Fruit fly (Drosophila melanogaster) whole organism, embryonic: ENCODE measurements around the gene brat.

ENCODE experiments used
- Blimp-1 ChIP-seq: fragments of 200-800 bp; sonication (Bioruptor generic); optimal IDR thresholded peaks from 3 replicates; lab custom pipeline; 2018; ENCODE audit warnings: missing biosample characterization, missing genetic modification characterization, mild to moderate bottlenecking, moderate library complexity, missing genetic modification reagents
- CG11398 ChIP-seq: fragments of 200-800 bp; sonication (Bioruptor generic); optimal IDR thresholded peaks from 2 replicates; lab custom pipeline; 2016; ENCODE audit warnings: missing biosample characterization, missing genetic modification characterization
- CG11695 ChIP-seq: fragments of 200-800 bp; sonication (Bioruptor generic); IDR thresholded peaks from 3 replicates; pipeline ENCODE4 v1.3.6; 2022; ENCODE audit warnings: missing biosample characterization, missing genetic modification characterization
- CG12155 ChIP-seq: fragments of 200-800 bp; sonication (Bioruptor generic); optimal IDR thresholded peaks from 3 replicates; lab custom pipeline; 2016; ENCODE audit warnings: missing biosample characterization, missing genetic modification characterization
- CG12942 ChIP-seq: fragments of 200-800 bp; sonication (Bioruptor generic); optimal IDR thresholded peaks from 3 replicates; lab custom pipeline; 2016; ENCODE audit warnings: missing biosample characterization, missing genetic modification characterization
- CG13775 ChIP-seq: fragments of 200-800 bp; sonication (Bioruptor generic); optimal IDR thresholded peaks from 3 replicates; lab custom pipeline; 2017; ENCODE audit warnings: missing biosample characterization, mild to moderate bottlenecking, missing genetic modification characterization
- CG13894 ChIP-seq: fragments of 200-800 bp; sonication (Bioruptor generic); optimal IDR thresholded peaks from 3 replicates; lab custom pipeline; 2018; ENCODE audit warnings: missing biosample characterization, mild to moderate bottlenecking, missing genetic modification characterization, moderate library complexity
- CG14710 ChIP-seq: fragments of 200-800 bp; sonication (Bioruptor generic); optimal IDR thresholded peaks from 3 replicates; lab custom pipeline; 2019; ENCODE audit warnings: missing biosample characterization, mild to moderate bottlenecking, missing genetic modification characterization, moderate library complexity
- CG1529 ChIP-seq: fragments of 200-800 bp; sonication (Bioruptor generic); optimal IDR thresholded peaks from 3 replicates; lab custom pipeline; 2018; ENCODE audit warnings: missing biosample characterization, missing genetic modification characterization
- CG16863 ChIP-seq: fragments of 200-800 bp; sonication (Bioruptor generic); optimal IDR thresholded peaks from 3 replicates; lab custom pipeline; 2016; ENCODE audit warnings: missing biosample characterization, missing genetic modification characterization
- CG1792 ChIP-seq: fragments of 200-800 bp; sonication (Bioruptor generic); optimal IDR thresholded peaks from 2 replicates; lab custom pipeline; 2016; ENCODE audit warnings: missing biosample characterization, missing genetic modification characterization
- CG1832 ChIP-seq: fragments of 200-800 bp; sonication (Bioruptor generic); optimal IDR thresholded peaks from 2 replicates; lab custom pipeline; 2017; ENCODE audit warnings: missing biosample characterization, mild to moderate bottlenecking, missing genetic modification characterization, inconsistent platforms
- CG18476 ChIP-seq: fragments of 200-800 bp; sonication (Bioruptor generic); optimal IDR thresholded peaks from 2 replicates; lab custom pipeline; 2016; ENCODE audit warnings: missing biosample characterization, mild to moderate bottlenecking, missing genetic modification characterization
- CG18599 ChIP-seq: fragments of 200-800 bp; sonication (Bioruptor generic); optimal IDR thresholded peaks from 3 replicates; lab custom pipeline; 2017; ENCODE audit warnings: missing biosample characterization, missing genetic modification characterization, mild to moderate bottlenecking, moderate library complexity, missing genetic modification reagents
- CG2202 ChIP-seq: fragments of 200-800 bp; sonication (Bioruptor generic); optimal IDR thresholded peaks from 2 replicates; lab custom pipeline; 2018; ENCODE audit warnings: missing biosample characterization, mild to moderate bottlenecking, missing genetic modification characterization
- CG2889 ChIP-seq: fragments of 200-800 bp; sonication (Bioruptor generic); IDR thresholded peaks from 3 replicates; pipeline ENCODE4 v1.3.6; 2022; ENCODE audit warnings: missing biosample characterization, missing genetic modification characterization
- CG3163 ChIP-seq: fragments of 200-800 bp; sonication (Bioruptor generic); optimal IDR thresholded peaks from 3 replicates; lab custom pipeline; 2016; ENCODE audit warnings: missing biosample characterization, missing genetic modification characterization
- CG4854 ChIP-seq: fragments of 200-800 bp; sonication (Bioruptor generic); optimal IDR thresholded peaks from 2 replicates; lab custom pipeline; 2016; ENCODE audit warnings: missing biosample characterization, missing genetic modification characterization, inconsistent platforms
- CG6254 ChIP-seq: fragments of 200-800 bp; sonication (Bioruptor generic); optimal IDR thresholded peaks from 3 replicates; lab custom pipeline; 2017; ENCODE audit warnings: mild to moderate bottlenecking, missing biosample characterization, missing genetic modification reagents, missing genetic modification characterization
- CG6689 ChIP-seq: fragments of 200-800 bp; sonication (Bioruptor generic); IDR thresholded peaks from 2 replicates; pipeline ENCODE4 v1.3.6; 2022; ENCODE audit warnings: missing biosample characterization, missing genetic modification characterization
- CG9437 ChIP-seq: fragments of 200-800 bp; sonication (Bioruptor generic); optimal IDR thresholded peaks from 2 replicates; lab custom pipeline; 2018; ENCODE audit warnings: missing biosample characterization, mild to moderate bottlenecking, missing genetic modification characterization
- CG9609 ChIP-seq: fragments of 200-800 bp; sonication (Bioruptor generic); optimal IDR thresholded peaks from 3 replicates; lab custom pipeline; 2016; ENCODE audit warnings: missing biosample characterization, missing genetic modification characterization
- Hr78 ChIP-seq, 2 experiments: fragments of 200-800 bp in 1 of 2; fragments of >200 bp in 1 of 2; sonication (Bioruptor generic) in 1 of 2; optimal IDR thresholded peaks; 2 replicates each; lab custom pipeline; 2017 to 2019; ENCODE audit warnings: missing biosample characterization in 2 of 2, missing genetic modification characterization in 2 of 2, mild to moderate bottlenecking in 1 of 2, moderate library complexity in 1 of 2
- Max ChIP-seq: fragments of 200-800 bp; sonication (Bioruptor generic); optimal IDR thresholded peaks from 2 replicates; lab custom pipeline; 2016; ENCODE audit warnings: missing biosample characterization, mild to moderate bottlenecking, missing genetic modification characterization
- Myb ChIP-seq: fragments of 200-800 bp; sonication (Bioruptor generic); optimal IDR thresholded peaks from 2 replicates; lab custom pipeline; 2016; ENCODE audit warnings: missing biosample characterization, missing genetic modification characterization
- NfI ChIP-seq: fragments of 200-800 bp; sonication (Bioruptor generic); optimal IDR thresholded peaks from 3 replicates; lab custom pipeline; 2018; ENCODE audit warnings: missing biosample characterization, mild to moderate bottlenecking, missing genetic modification characterization, moderate library complexity
- Side ChIP-seq: fragments of 200-800 bp; sonication (Bioruptor generic); optimal IDR thresholded peaks from 2 replicates; lab custom pipeline; 2016; ENCODE audit warnings: missing biosample characterization, missing genetic modification characterization
- Ssrp ChIP-seq: fragments of 200-800 bp; sonication (Bioruptor generic); optimal IDR thresholded peaks from 2 replicates; lab custom pipeline; 2018; ENCODE audit warnings: missing biosample characterization, mild to moderate bottlenecking, missing genetic modification characterization, moderate library complexity
- Vsx1 ChIP-seq: fragments of 200-800 bp; sonication (Bioruptor generic); optimal IDR thresholded peaks from 2 replicates; lab custom pipeline; 2017; ENCODE audit warnings: missing biosample characterization, mild to moderate bottlenecking, missing genetic modification characterization, missing genetic modification reagents
- Xbp1 ChIP-seq: fragments of 200-800 bp; sonication (Bioruptor generic); optimal IDR thresholded peaks from 3 replicates; lab custom pipeline; 2016; ENCODE audit warnings: missing biosample characterization, mild to moderate bottlenecking, missing genetic modification characterization
- abd-A ChIP-seq: fragments of 200-800 bp; sonication (Bioruptor generic); optimal IDR thresholded peaks from 3 replicates; lab custom pipeline; 2019; ENCODE audit warnings: missing biosample characterization, mild to moderate bottlenecking, missing genetic modification characterization, moderate library complexity
- ap ChIP-seq: fragments of 200-800 bp; sonication (Bioruptor generic); IDR thresholded peaks from 2 replicates; pipeline ENCODE4 v1.3.6; 2022; ENCODE audit warnings: missing biosample characterization, missing genetic modification characterization
- chif ChIP-seq, 2 experiments: fragments of 200-800 bp; sonication (Bioruptor generic); optimal IDR thresholded peaks; 3 replicates each; lab custom pipeline; 2016; ENCODE audit warnings: missing biosample characterization in 2 of 2, missing genetic modification characterization in 2 of 2
- ci ChIP-seq: fragments of 200-800 bp; sonication (Bioruptor generic); IDR thresholded peaks from 3 replicates; pipeline ENCODE4 v1.3.6; 2022; ENCODE audit warnings: missing biosample characterization, missing genetic modification characterization
- dmrt11E ChIP-seq: fragments of 200-800 bp; sonication (Bioruptor generic); optimal IDR thresholded peaks from 3 replicates; lab custom pipeline; 2018; ENCODE audit warnings: missing biosample characterization, mild to moderate bottlenecking, missing genetic modification characterization, moderate library complexity
- grau ChIP-seq: fragments of 200-800 bp; optimal IDR thresholded peaks from 3 replicates; lab custom pipeline; 2019; ENCODE audit warnings: missing biosample characterization, mild to moderate bottlenecking, missing genetic modification characterization, moderate library complexity
- klu ChIP-seq: fragments of 200-800 bp; sonication (Bioruptor generic); IDR thresholded peaks from 2 replicates; pipeline ENCODE4 v1.3.6; 2022; ENCODE audit warnings: missing biosample characterization, missing genetic modification characterization
- knrl ChIP-seq: fragments of 200-800 bp; sonication (Bioruptor generic); IDR thresholded peaks from 3 replicates; pipeline ENCODE4 v1.3.6; 2022; ENCODE audit warnings: missing biosample characterization, missing genetic modification characterization; ENCODE audit not compliant: partially characterized antibody
- luna ChIP-seq: fragments of 200-800 bp; sonication (Bioruptor generic); optimal IDR thresholded peaks from 2 replicates; lab custom pipeline; 2016; ENCODE audit warnings: missing biosample characterization, missing genetic modification characterization
- org-1 ChIP-seq: fragments of 200-800 bp; sonication (Bioruptor generic); optimal IDR thresholded peaks from 2 replicates; lab custom pipeline; 2017; ENCODE audit warnings: missing biosample characterization, missing genetic modification characterization
- phol ChIP-seq: fragments of 200-800 bp; sonication (Bioruptor generic); optimal IDR thresholded peaks from 3 replicates; lab custom pipeline; 2018; ENCODE audit warnings: missing biosample characterization, mild to moderate bottlenecking, missing genetic modification characterization, moderate library complexity
- pnt ChIP-seq: fragments of 200-800 bp; sonication (Bioruptor generic); optimal IDR thresholded peaks from 3 replicates; lab custom pipeline; 2016; ENCODE audit warnings: missing biosample characterization, missing genetic modification characterization
- slbo ChIP-seq: fragments of 200-800 bp; sonication (Bioruptor generic); IDR thresholded peaks from 2 replicates; pipeline ENCODE4 v1.3.6; 2022; ENCODE audit warnings: missing biosample characterization, missing genetic modification characterization
- slp2 ChIP-seq: fragments of 200-800 bp; sonication (Bioruptor generic); optimal IDR thresholded peaks from 2 replicates; lab custom pipeline; 2016; ENCODE audit warnings: missing biosample characterization, missing genetic modification characterization
- tio ChIP-seq: fragments of 200-800 bp; sonication (Bioruptor generic); optimal IDR thresholded peaks from 2 replicates; lab custom pipeline; 2017; ENCODE audit warnings: missing biosample characterization, missing genetic modification characterization, inconsistent platforms
- toy ChIP-seq: fragments of 200-800 bp; sonication (Bioruptor generic); IDR thresholded peaks from 2 replicates; pipeline ENCODE4 v1.3.6; 2022; ENCODE audit warnings: missing biosample characterization, missing genetic modification characterization
- unpg ChIP-seq: fragments of 200-800 bp; sonication (Bioruptor generic); optimal IDR thresholded peaks from 3 replicates; lab custom pipeline; 2018; ENCODE audit warnings: missing biosample characterization, mild to moderate bottlenecking, missing genetic modification characterization, moderate library complexity
- wor ChIP-seq: fragments of 200-800 bp; sonication (Bioruptor generic); IDR thresholded peaks from 2 replicates; pipeline ENCODE4 v1.3.6; 2022; ENCODE audit warnings: missing biosample characterization, missing genetic modification characterization

brat gene

dm6 chr2L:19158679-19159551, 25.3 kb downstream of the brat start (continued):
- TF ChIP-seq CG6689 (GFP tag; lab: Robert Waterston, UW) (peak; percentile 23; the same call in 1 of the 2 replicates), slp2 (GFP tag; lab: Kevin White, UChicago) (no peak), Side (GFP tag; lab: Kevin White, UChicago) (peak; percentile 36), CG2202 (no peak), CG1529 (GFP tag; lab: Kevin White, UChicago) (peak; percentile 57), luna (GFP tag; lab: Kevin White, UChicago) (no peak), unpg (GFP tag; lab: Kevin White, UChicago) (peak; percentile 22), Vsx1 (GFP tag; lab: Kevin White, UChicago) (peak; percentile 56), CG9609 (GFP tag; lab: Kevin White, UChicago) (no peak), CG14710 (tag; lab: Kevin White, UChicago) (peak; percentile 39), chif (GFP tag; optimal IDR thresholded peaks at IDR 0.05; lab: Kevin White, UChicago) (peak; percentile 28 to 55), CG18476 (GFP tag; lab: Kevin White, UChicago) (peak; percentile 13), CG1792 (no peak), tio (peak; percentile 48), ci (0 out of 3 replicates have a peak, but pooled peaks have one; percentile 25), wor (GFP tag; lab: Robert Waterston, UW) (no peak), CG13775 (GFP tag; lab: Kevin White, UChicago) (peak; percentile 27), slbo (GFP tag; lab: Robert Waterston, UW) (peak; percentile 22; the same call in 1 of the 2 replicates), CG11695 (GFP tag; lab: Robert Waterston, UW) (0 out of 3 replicates have a peak, but pooled peaks have one; percentile 9), CG13894 (tag; lab: Kevin White, UChicago) (no peak), CG9437 (GFP tag; lab: Kevin White, UChicago) (peak; percentile 1), CG11398 (peak; percentile 26), CG4854 (no peak), pnt (peak; percentile 31), CG6254 (GFP tag; lab: Kevin White, UChicago) (peak; percentile 50), CG3163 (GFP tag; lab: Kevin White, UChicago) (peak; percentile 18), CG18599 (GFP tag; lab: Kevin White, UChicago) (peak; percentile 16), CG12155 (GFP tag; lab: Kevin White, UChicago) (peak; percentile 17), toy (GFP tag; lab: Robert Waterston, UW) (no peak), Myb (GFP tag; lab: Kevin White, UChicago) (peak; percentile 7), abd-A (tag; lab: Kevin White, UChicago) (no peak), NfI (GFP tag; lab: Kevin White, UChicago) (peak; percentile 39), CG16863 (GFP tag; lab: Kevin White, UChicago) (peak; percentile 49), klu (GFP tag; lab: Robert Waterston, UW) (0 out of 2 replicates have a peak, but pooled peaks have one; percentile 12), Ssrp (peak; percentile 22), Max (no peak), knrl (GFP tag; lab: Robert Waterston, UW) (peak; percentile 9; the same call in 1 of the 3 replicates), CG12942 (peak; percentile 16), grau (tag; lab: Kevin White, UChicago) (peak; percentile 87), ap (GFP tag; lab: Robert Waterston, UW) (0 out of 2 replicates have a peak, but pooled peaks have one; percentile 10), CG2889 (GFP tag; lab: Robert Waterston, UW) (no peak), CG1832 (GFP tag; lab: Kevin White, UChicago) (peak; percentile 40), dmrt11E (peak; percentile 19), Hr78 (GFP tag; optimal IDR thresholded peaks at IDR 0.05; lab: Kevin White, UChicago) (no peak), Blimp-1 (GFP tag; lab: Kevin White, UChicago) (peak; percentile 52), Xbp1 (GFP tag; lab: Kevin White, UChicago) (peak; percentile 51), phol (tag; lab: Kevin White, UChicago) (peak; percentile 37), org-1 (GFP tag; lab: Kevin White, UChicago) (peak; percentile 23)
